Worm (Caenorhabditis elegans) whole organism, L2 larva: ENCODE measurements around the gene C25F9.9.

Experiments used
- alr-1 ChIP-seq: fragments of 150-350 bp; optimal IDR thresholded peaks from 2 replicates; lab custom pipeline; 2014; ENCODE audit warnings: missing biosample characterization, missing genetic modification characterization
- elt-1 ChIP-seq: fragments of 150-350 bp; optimal IDR thresholded peaks from 2 replicates; lab custom pipeline; 2014; ENCODE audit warnings: missing biosample characterization, missing genetic modification characterization
- elt-3 ChIP-seq: sonication (generic microtip); optimal IDR thresholded peaks from 2 replicates; lab custom pipeline; 2017; ENCODE audit warnings: missing biosample characterization, missing genetic modification characterization
- nhr-77 ChIP-seq: fragments of 150-350 bp; optimal IDR thresholded peaks from 2 replicates; lab custom pipeline; 2014; ENCODE audit warnings: missing biosample characterization, missing genetic modification characterization
- sem-4 ChIP-seq: fragments of 150-350 bp; optimal IDR thresholded peaks from 2 replicates; lab custom pipeline; 2014; ENCODE audit warnings: missing biosample characterization, missing genetic modification reagents, missing genetic modification characterization
- snpc-4 ChIP-seq: fragments of 150-350 bp; optimal IDR thresholded peaks from 2 replicates; lab custom pipeline; 2014; ENCODE audit warnings: missing biosample characterization, missing genetic modification characterization
- zag-1 ChIP-seq: fragments of 150-350 bp; optimal IDR thresholded peaks from 2 replicates; lab custom pipeline; 2014; ENCODE audit warnings: missing biosample characterization, missing genetic modification characterization
- ztf-1 ChIP-seq: fragments of 200-800 bp; sonication (Bioruptor generic); conservative IDR thresholded peaks from 2 replicates; pipeline ENCODE4 v1.3.6; 2022; ENCODE audit warnings: missing genetic modification characterization, missing compliant biosample characterization

DNA sequence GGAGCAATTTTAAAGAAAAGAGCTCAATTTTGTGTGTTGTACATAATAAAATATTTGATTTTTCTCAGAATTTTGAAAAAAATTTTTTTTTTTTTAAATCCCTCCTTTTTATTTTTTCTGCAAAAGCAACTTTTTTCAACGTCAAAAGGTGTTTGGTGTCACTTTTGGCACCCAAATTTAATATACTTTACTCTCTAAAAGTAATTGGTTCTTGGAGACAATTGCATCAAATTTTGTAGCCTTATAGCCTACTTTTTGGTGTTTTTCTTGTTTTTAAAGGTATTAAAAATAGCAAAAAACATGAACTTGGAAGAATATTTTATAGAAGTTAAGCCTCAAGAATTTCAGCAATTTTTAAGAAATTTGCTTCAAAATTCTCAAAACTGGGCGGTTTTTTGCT is 35.4 kb upstream of the C25F9.9 start, which contains the start of gene srw-84:
- TF ChIP-seq elt-3 (tag; lab: Kevin White, UChicago): no peak
- no peak for TF ChIP-seq zag-1 (tag; lab: Kevin White, UChicago)
- TF ChIP-seq nhr-77 (tag; lab: Kevin White, UChicago): no peak
- no peak for TF ChIP-seq snpc-4
- TF ChIP-seq ztf-1 (GFP tag; lab: Robert Waterston, UW): no peak
- TF ChIP-seq alr-1: no peak
- TF ChIP-seq sem-4 (tag; lab: Kevin White, UChicago): no peak
- no peak for TF ChIP-seq elt-1 (tag; lab: Kevin White, UChicago)
